Fruit fly (Drosophila melanogaster): Measurements from ENCODE around the gene BigH1.

BigH1 gene

DNA sequence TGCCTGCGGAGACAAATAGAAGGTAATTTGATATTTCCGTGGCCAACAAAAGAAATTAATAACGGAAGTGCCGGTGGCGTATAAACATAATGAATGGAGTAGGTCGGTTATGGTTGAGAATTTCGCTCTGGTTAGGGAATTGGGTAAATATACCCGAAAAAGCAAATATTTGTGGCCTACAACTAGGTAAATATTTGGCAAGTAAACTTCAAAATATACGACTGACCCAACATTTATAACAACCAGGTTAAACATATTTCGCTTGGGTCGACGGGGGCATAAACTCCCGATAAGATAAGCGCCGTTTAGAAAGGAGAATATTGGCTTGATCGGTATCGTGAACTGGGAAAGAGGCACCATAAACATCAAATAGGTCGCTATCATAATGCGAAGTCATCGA lies 7.6 kb downstream of the BigH1 start (continued):
- TF ChIP-seq CG12769 (tag; optimal IDR thresholded peaks at IDR 0.05), result no peak
- TF ChIP-seq Scr (GFP tag; IDR thresholded peaks at IDR 0.05; ENCODE audit: partially characterized antibody), result no peak
- TF ChIP-seq abd-A (tag; optimal IDR thresholded peaks at IDR 0.05), result no peak
- TF ChIP-seq corto (GFP tag; optimal IDR thresholded peaks at IDR 0.05), result no peak
- TF ChIP-seq Rfx (GFP tag; IDR thresholded peaks at IDR 0.05), result no peak
- no peak for TF ChIP-seq cad (GFP tag; optimal IDR thresholded peaks at IDR 0.05)
- no peak for TF ChIP-seq Nf-YC (tag; optimal IDR thresholded peaks at IDR 0.05)
- TF ChIP-seq fru (optimal IDR thresholded peaks at IDR 0.05), result no peak
- TF ChIP-seq sob (GFP tag; IDR thresholded peaks at IDR 0.05), result no peak
- peak; percentile 64 for TF ChIP-seq CG3407 (GFP tag; optimal IDR thresholded peaks at IDR 0.05)
- no peak for TF ChIP-seq psq (GFP tag; optimal IDR thresholded peaks at IDR 0.05)
- TF ChIP-seq bsh (GFP tag; optimal IDR thresholded peaks at IDR 0.05), result peak in 1 of 2 experiments; percentile 50
- peak; percentile 75 for TF ChIP-seq gcm (GFP tag; optimal IDR thresholded peaks at IDR 0.05)
- peak in 1 of 2 experiments; percentile 12 for TF ChIP-seq Eip74EF (GFP tag; optimal IDR thresholded peaks at IDR 0.05)
- TF ChIP-seq Gug (GFP tag; IDR thresholded peaks at IDR 0.05), result no peak
- TF ChIP-seq CG7357 (GFP tag; IDR thresholded peaks at IDR 0.05), result no peak
- TF ChIP-seq bbx (GFP tag; IDR thresholded peaks at IDR 0.05; ENCODE audit: partially characterized antibody), result no peak
- no peak for TF ChIP-seq CG30431 (GFP tag; optimal IDR thresholded peaks at IDR 0.05)
- peak; percentile 68 for TF ChIP-seq CG15011 (GFP tag; optimal IDR thresholded peaks at IDR 0.05)
- peak; percentile 66 for TF ChIP-seq nerfin-1 (tag; optimal IDR thresholded peaks at IDR 0.05)
- no peak for TF ChIP-seq az2 (GFP tag; optimal IDR thresholded peaks at IDR 0.05)
- TF ChIP-seq CG4424 (GFP tag; optimal IDR thresholded peaks at IDR 0.05), result peak; percentile 23
- no peak for TF ChIP-seq lmd (GFP tag; IDR thresholded peaks at IDR 0.05)
- TF ChIP-seq Lhr (GFP tag; optimal IDR thresholded peaks at IDR 0.05), result peak; percentile 4
- TF ChIP-seq CG3838 (GFP tag; optimal IDR thresholded peaks at IDR 0.05), result no peak
- no peak for TF ChIP-seq CG10321 (GFP tag; IDR thresholded peaks at IDR 0.05)
- no peak for TF ChIP-seq br (optimal IDR thresholded peaks at IDR 0.05)
- no peak for TF ChIP-seq ind (GFP tag; optimal IDR thresholded peaks at IDR 0.05)
- no peak for TF ChIP-seq zf30C (GFP tag; optimal IDR thresholded peaks at IDR 0.05)
- peak; percentile 57 for TF ChIP-seq CG6254 (GFP tag; optimal IDR thresholded peaks at IDR 0.05)
- TF ChIP-seq CG3995 (GFP tag; optimal IDR thresholded peaks at IDR 0.05), result no peak
- no peak for TF ChIP-seq CG12155 (GFP tag; optimal IDR thresholded peaks at IDR 0.05)
- TF ChIP-seq HmgZ (tag; optimal IDR thresholded peaks at IDR 0.05), result peak; percentile 3
- TF ChIP-seq chif (GFP tag; optimal IDR thresholded peaks at IDR 0.05), result peak in 1 of 2 experiments; percentile 22
- no peak for TF ChIP-seq Adf1 (GFP tag; IDR thresholded peaks at IDR 0.05)
- no peak for TF ChIP-seq sim (GFP tag; IDR thresholded peaks at IDR 0.05)
- TF ChIP-seq mam (GFP tag; optimal IDR thresholded peaks at IDR 0.05), result no peak
- TF ChIP-seq Nf-YB (GFP tag; optimal IDR thresholded peaks at IDR 0.05), result peak; percentile 58
- TF ChIP-seq ranshi (GFP tag; IDR thresholded peaks at IDR 0.05), result no peak
- no peak for TF ChIP-seq Dbx (GFP tag; IDR thresholded peaks at IDR 0.05)
- peak; percentile 43 for TF ChIP-seq kah (GFP tag; optimal IDR thresholded peaks at IDR 0.05)
- TF ChIP-seq sr (GFP tag; IDR thresholded peaks at IDR 0.05), result no peak
- TF ChIP-seq Dfd (GFP tag; optimal IDR thresholded peaks at IDR 0.05), result no peak
- no peak for TF ChIP-seq crc (GFP tag; optimal IDR thresholded peaks at IDR 0.05)
- TF ChIP-seq CG11398 (GFP tag; optimal IDR thresholded peaks at IDR 0.05), result no peak
- no peak for TF ChIP-seq run (tag; optimal IDR thresholded peaks at IDR 0.05)
- no peak for TF ChIP-seq NFAT (GFP tag; IDR thresholded peaks at IDR 0.05)
- TF ChIP-seq dysf (GFP tag; IDR thresholded peaks at IDR 0.05), result no peak
- TF ChIP-seq crp (GFP tag; optimal IDR thresholded peaks at IDR 0.05), result no peak
- TF ChIP-seq CG10431 (GFP tag; optimal IDR thresholded peaks at IDR 0.05), result no peak
- no peak for TF ChIP-seq Sin3A (optimal IDR thresholded peaks at IDR 0.05)
- TF ChIP-seq dm (GFP tag; optimal IDR thresholded peaks at IDR 0.05), result no peak
- no peak for TF ChIP-seq hkb (optimal IDR thresholded peaks at IDR 0.05)
- TF ChIP-seq hkb (GFP tag; IDR thresholded peaks at IDR 0.05), result no peak

Data from whole organism, embryonic.